Worm (Caenorhabditis elegans): Measurements from ENCODE around the gene kcc-1.

Gene kcc-1

DNA sequence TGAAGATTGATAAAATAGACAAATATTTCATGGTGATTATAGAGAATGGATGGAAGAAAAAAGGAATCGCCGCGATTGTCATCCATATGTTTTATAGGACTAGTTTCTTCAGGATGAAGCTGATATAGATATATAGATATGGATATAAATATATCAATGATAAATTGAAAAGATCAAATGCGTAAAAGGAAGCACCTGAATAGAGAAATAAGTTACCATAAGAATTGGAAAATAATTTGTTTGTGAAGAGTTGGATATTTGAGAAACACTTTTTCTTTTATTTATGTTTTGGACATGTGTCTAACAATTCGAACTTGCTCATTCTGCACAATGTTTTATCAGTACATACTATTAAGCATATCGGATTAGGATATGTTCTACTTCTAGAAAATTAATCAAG, 18.0 kb upstream of the kcc-1 start, which contains the start of gene C42D4.13:
Gene C42D4.13, minus strand, starts transcription at position 101 of the 400 bp plus-strand sequence.
- no peak for TF ChIP-seq unc-62 (GFP tag; optimal IDR thresholded peaks at IDR 0.05)
- no peak for TF ChIP-seq ceh-58 (GFP tag; IDR thresholded peaks at IDR 0.05)
- TF ChIP-seq egl-44 (GFP tag; IDR thresholded peaks at IDR 0.05): no peak
- no peak for TF ChIP-seq him-1 (tag; optimal IDR thresholded peaks at IDR 0.05)
- no peak for TF ChIP-seq unc-130 (GFP tag; optimal IDR thresholded peaks at IDR 0.05)
- TF ChIP-seq ama-1 (optimal IDR thresholded peaks at IDR 0.05): no peak
- TF ChIP-seq ama-1 (GFP tag; optimal IDR thresholded peaks at IDR 0.05): no peak
- no peak for TF ChIP-seq Y95B8A.8 (GFP tag; IDR thresholded peaks at IDR 0.05)
- no peak for TF ChIP-seq T26A5.8 (tag; optimal IDR thresholded peaks at IDR 0.05)
- TF ChIP-seq F33H1.4 (GFP tag; IDR thresholded peaks at IDR 0.05): no peak

ce11 chrIV:7188528-7189422, 17.3 kb upstream of the kcc-1 start, which contains the start of gene srlf-7:
Gene srlf-7, plus strand, starts transcription at chrIV:7189287.
- TF ChIP-seq unc-130 (GFP tag; optimal IDR thresholded peaks at IDR 0.05) (no peak), attf-5 (GFP tag; optimal IDR thresholded peaks at IDR 0.05) (peak; percentile 51), madf-8 (GFP tag; conservative IDR thresholded peaks at IDR 0.05) (no peak), hmg-1.2 (GFP tag; IDR thresholded peaks at IDR 0.05) (peak; percentile 42; the same call in 1 of the 2 replicates), ztf-6 (GFP tag; IDR thresholded peaks at IDR 0.05) (no peak), nfyb-1 (GFP tag; IDR thresholded peaks at IDR 0.05) (no peak), ZK185.1 (tag; optimal IDR thresholded peaks at IDR 0.05; ENCODE audit: poor library complexity, severe bottlenecking) (peak; percentile 7), nhr-80 (tag; optimal IDR thresholded peaks at IDR 0.05) (peak; percentile 96), madf-10 (tag; optimal IDR thresholded peaks at IDR 0.05) (peak; percentile 13), ets-4 (GFP tag; optimal IDR thresholded peaks at IDR 0.05) (peak; percentile 70), ztf-22 (GFP tag; optimal IDR thresholded peaks at IDR 0.05) (peak; percentile 54), somi-1 (GFP tag; optimal IDR thresholded peaks at IDR 0.05) (no peak), dox-1 (GFP tag; IDR thresholded peaks at IDR 0.05) (peak; percentile 54; the same call in 1 of the 2 replicates), egrh-3 (GFP tag; IDR thresholded peaks at IDR 0.05) (no peak), pha-4 (tag; optimal IDR thresholded peaks at IDR 0.05) (peak; percentile 80), unc-62 (GFP tag; optimal IDR thresholded peaks at IDR 0.05) (peak; percentile 81), ztf-18 (tag; optimal IDR thresholded peaks at IDR 0.05) (no peak), ztf-26 (tag; optimal IDR thresholded peaks at IDR 0.05) (peak; percentile 31), Y79H2A.3 (GFP tag; conservative IDR thresholded peaks at IDR 0.05) (no peak), Y56A3A.18 (GFP tag; IDR thresholded peaks at IDR 0.05) (no peak), tbp1 (GFP tag; optimal IDR thresholded peaks at IDR 0.05) (peak; percentile 53), lin-54 (GFP tag; optimal IDR thresholded peaks at IDR 0.05) (peak; percentile 11), let-607 (tag; optimal IDR thresholded peaks at IDR 0.05) (peak; percentile 27 to 65), lin-40 (tag; optimal IDR thresholded peaks at IDR 0.05) (peak; percentile 63), C17E4.6 (GFP tag; IDR thresholded peaks at IDR 0.05) (no peak), atf-7 (tag; optimal IDR thresholded peaks at IDR 0.05) (peak; percentile 66), egl-44 (GFP tag; IDR thresholded peaks at IDR 0.05) (0 out of 2 replicates have a peak, but pooled peaks have one; percentile 22), snpc-4 (GFP tag; optimal IDR thresholded peaks at IDR 0.05) (no peak), snpc-4 (tag; optimal IDR thresholded peaks at IDR 0.05) (peak in 2 of 4 experiments; percentile 4 to 8), F10E7.11 (tag; optimal IDR thresholded peaks at IDR 0.05) (no peak), ceh-79 (tag; optimal IDR thresholded peaks at IDR 0.05) (no peak)
